Worm (Caenorhabditis elegans) whole organism, young adult: ENCODE results near the gene ints-7.

ENCODE experiments used
- B0261.1 ChIP-seq: sonication (generic microtip); optimal IDR thresholded peaks from 2 replicates; lab custom pipeline; 2016; ENCODE audit warnings: mild to moderate bottlenecking, missing genetic modification characterization, moderate library complexity, missing compliant biosample characterization
- F22D6.2 ChIP-seq: sonication (generic microtip); optimal IDR thresholded peaks from 2 replicates; lab custom pipeline; 2016; ENCODE audit warnings: mild to moderate bottlenecking, missing genetic modification characterization, missing compliant biosample characterization
- F33H1.4 ChIP-seq: fragments of 200-800 bp; sonication (Bioruptor generic); IDR thresholded peaks from 2 replicates; pipeline ENCODE4 v1.3.6; 2022; ENCODE audit warnings: missing genetic modification reagents, missing genetic modification characterization, missing compliant biosample characterization
- F49E8.2 ChIP-seq: sonication (generic microtip); optimal IDR thresholded peaks from 3 replicates; lab custom pipeline; 2017; ENCODE audit warnings: missing genetic modification characterization, mild to moderate bottlenecking, missing compliant biosample characterization, antibody characterized with exemption, moderate library complexity; ENCODE audit not compliant: insufficient read depth
- F52B5.7 ChIP-seq: sonication (generic microtip); optimal IDR thresholded peaks from 2 replicates; lab custom pipeline; 2016; ENCODE audit warnings: mild to moderate bottlenecking, missing genetic modification characterization, missing compliant biosample characterization
- F55B11.4 ChIP-seq: sonication (generic microtip); optimal IDR thresholded peaks from 2 replicates; lab custom pipeline; 2016; ENCODE audit warnings: missing compliant biosample characterization, missing genetic modification characterization, borderline replicate concordance; ENCODE audit not compliant: insufficient read depth
- F57A8.1 ChIP-seq: fragments of 200-800 bp; sonication (Bioruptor generic); optimal IDR thresholded peaks from 2 replicates; lab custom pipeline; 2018; ENCODE audit warnings: mild to moderate bottlenecking, missing genetic modification characterization, moderate library complexity, missing compliant biosample characterization
- T26A5.8 ChIP-seq: sonication (generic microtip); optimal IDR thresholded peaks from 2 replicates; lab custom pipeline; 2016; ENCODE audit warnings: missing genetic modification characterization, missing compliant biosample characterization
- Y53G8AR.9 ChIP-seq: fragments of 200-800 bp; sonication (Bioruptor generic); conservative IDR thresholded peaks from 2 replicates; pipeline ENCODE4 v1.3.6; 2022; ENCODE audit warnings: missing genetic modification reagents, missing genetic modification characterization, missing compliant biosample characterization
- Y56A3A.18 ChIP-seq: fragments of 200-800 bp; sonication (Bioruptor generic); IDR thresholded peaks from 2 replicates; pipeline ENCODE4 v1.3.6; 2022; ENCODE audit warnings: missing genetic modification reagents, missing genetic modification characterization, missing compliant biosample characterization
- Y67H2A.10 ChIP-seq: fragments of 200-800 bp; sonication (Bioruptor generic); conservative IDR thresholded peaks from 2 replicates; pipeline ENCODE4 v1.3.6; 2022; ENCODE audit warnings: missing genetic modification reagents, missing genetic modification characterization, missing compliant biosample characterization
- Y95B8A.8 ChIP-seq: fragments of 200-800 bp; sonication (Bioruptor generic); IDR thresholded peaks from 2 replicates; pipeline ENCODE4 v1.3.6; 2022; ENCODE audit warnings: missing genetic modification reagents, missing genetic modification characterization, missing compliant biosample characterization
- akir-1 ChIP-seq: fragments of 200-800 bp; sonication (Bioruptor generic); optimal IDR thresholded peaks from 2 replicates; lab custom pipeline; 2018; ENCODE audit warnings: mild to moderate bottlenecking, missing genetic modification characterization, moderate library complexity, missing compliant biosample characterization
- aptf-2 ChIP-seq: fragments of 200-800 bp; sonication (Bioruptor generic); conservative IDR thresholded peaks from 2 replicates; pipeline ENCODE4 v1.3.6; 2022; ENCODE audit warnings: missing genetic modification reagents, missing genetic modification characterization, missing compliant biosample characterization
- aptf-3 ChIP-seq: fragments of 200-800 bp; sonication (Bioruptor generic); IDR thresholded peaks from 2 replicates; pipeline ENCODE4 v1.3.6; 2022; ENCODE audit warnings: missing genetic modification characterization, missing compliant biosample characterization
- atf-7 ChIP-seq: sonication (generic microtip); optimal IDR thresholded peaks from 2 replicates; lab custom pipeline; 2017; ENCODE audit warnings: mild to moderate bottlenecking, missing genetic modification characterization, missing compliant biosample characterization
- attf-6 ChIP-seq: fragments of 200-800 bp; sonication (Bioruptor generic); IDR thresholded peaks from 2 replicates; pipeline ENCODE4 v1.3.6; 2022; ENCODE audit warnings: missing genetic modification reagents, missing genetic modification characterization, missing compliant biosample characterization
- ccch-3 ChIP-seq: fragments of 200-800 bp; sonication (Bioruptor generic); optimal IDR thresholded peaks from 2 replicates; lab custom pipeline; 2018; ENCODE audit warnings: mild to moderate bottlenecking, missing genetic modification characterization, missing compliant biosample characterization
- cebp-2 ChIP-seq: fragments of 200-800 bp; sonication (Bioruptor generic); IDR thresholded peaks from 2 replicates; pipeline ENCODE4 v1.3.6; 2022; ENCODE audit warnings: missing genetic modification characterization, missing compliant biosample characterization
- ceh-27 ChIP-seq: fragments of 200-800 bp; sonication (Bioruptor generic); optimal IDR thresholded peaks from 2 replicates; lab custom pipeline; 2018; ENCODE audit warnings: mild to moderate bottlenecking, missing genetic modification characterization, moderate library complexity, missing compliant biosample characterization
- ceh-79 ChIP-seq: sonication (generic microtip); optimal IDR thresholded peaks from 2 replicates; lab custom pipeline; 2017; ENCODE audit warnings: mild to moderate bottlenecking, missing genetic modification characterization, missing compliant biosample characterization
- chd-7 ChIP-seq: sonication (generic microtip); optimal IDR thresholded peaks from 2 replicates; lab custom pipeline; 2016; ENCODE audit warnings: mild to moderate bottlenecking, missing genetic modification characterization, moderate library complexity, missing compliant biosample characterization
- die-1 ChIP-seq: sonication (generic microtip); optimal IDR thresholded peaks from 2 replicates; lab custom pipeline; 2016; ENCODE audit warnings: missing genotype, mild to moderate bottlenecking, missing genetic modification characterization, missing compliant biosample characterization
- dpff-1 ChIP-seq: sonication (generic microtip); optimal IDR thresholded peaks from 2 replicates; lab custom pipeline; 2017; ENCODE audit warnings: mild to moderate bottlenecking, missing genetic modification characterization, missing compliant biosample characterization
- egl-18 ChIP-seq: fragments of 200-800 bp; sonication (Bioruptor generic); IDR thresholded peaks from 2 replicates; pipeline ENCODE4 v1.3.6; 2022; ENCODE audit warnings: missing genetic modification reagents, missing genetic modification characterization, missing compliant biosample characterization
- egl-44 ChIP-seq: fragments of 200-800 bp; sonication (Bioruptor generic); IDR thresholded peaks from 2 replicates; pipeline ENCODE4 v1.3.6; 2022; ENCODE audit warnings: missing genetic modification reagents, missing genetic modification characterization, missing compliant biosample characterization
- fkh-3 ChIP-seq: sonication (generic microtip); optimal IDR thresholded peaks from 2 replicates; lab custom pipeline; 2016; ENCODE audit warnings: mild to moderate bottlenecking, missing genetic modification characterization, missing compliant biosample characterization
- hlh-12 ChIP-seq: sonication (generic microtip); optimal IDR thresholded peaks from 2 replicates; lab custom pipeline; 2016; ENCODE audit warnings: missing genetic modification characterization, missing compliant biosample characterization
- hlh-26 ChIP-seq: fragments of 200-800 bp; sonication (Bioruptor generic); conservative IDR thresholded peaks from 2 replicates; pipeline ENCODE4 v1.3.6; 2022; ENCODE audit warnings: missing genetic modification reagents, missing genetic modification characterization, missing compliant biosample characterization
- hmg-20 ChIP-seq: fragments of 200-800 bp; sonication (Bioruptor generic); IDR thresholded peaks from 2 replicates; pipeline ENCODE4 v1.3.6; 2022; ENCODE audit warnings: missing genetic modification reagents, missing genetic modification characterization, missing compliant biosample characterization
- hrde-1 ChIP-seq: sonication (generic microtip); optimal IDR thresholded peaks from 2 replicates; lab custom pipeline; 2016; ENCODE audit warnings: missing genetic modification characterization, mild to moderate bottlenecking, missing compliant biosample characterization, moderate library complexity, missing genotype, missing genetic modification reagents, borderline replicate concordance
- hsf-1 ChIP-seq: fragments of 200-800 bp; sonication (Bioruptor generic); IDR thresholded peaks from 2 replicates; pipeline ENCODE4 v1.3.6; 2022; ENCODE audit warnings: missing genetic modification reagents, missing genetic modification characterization, missing compliant biosample characterization
- lin-35 ChIP-seq, 3 experiments: fragments of 150-350 bp in 2 of 3; sonication (generic microtip) in 1 of 3; optimal IDR thresholded peaks; 2 replicates each; lab custom pipeline; 2014 to 2018; ENCODE audit warnings: missing biosample characterization in 3 of 3, missing genetic modification characterization in 3 of 3, missing genetic modification reagents in 3 of 3
- lin-54 ChIP-seq: fragments of 200-800 bp; sonication (Bioruptor generic); optimal IDR thresholded peaks from 2 replicates; lab custom pipeline; 2018; ENCODE audit warnings: mild to moderate bottlenecking, missing genetic modification characterization, missing compliant biosample characterization
- madf-6 ChIP-seq: fragments of 200-800 bp; sonication (Bioruptor generic); IDR thresholded peaks from 2 replicates; pipeline ENCODE4 v1.3.6; 2022; ENCODE audit warnings: missing genetic modification reagents, missing genetic modification characterization, missing compliant biosample characterization
- mel-28 ChIP-seq: sonication (generic microtip); optimal IDR thresholded peaks from 2 replicates; lab custom pipeline; 2016; ENCODE audit warnings: borderline replicate concordance, mild to moderate bottlenecking, missing genetic modification characterization, missing compliant biosample characterization
- nfya-1 ChIP-seq: sonication (generic microtip); optimal IDR thresholded peaks from 2 replicates; lab custom pipeline; 2017; ENCODE audit warnings: antibody characterized with exemption, missing compliant biosample characterization, missing genetic modification characterization, borderline replicate concordance; ENCODE audit not compliant: insufficient read depth
- nfya-2 ChIP-seq: fragments of 200-800 bp; sonication (Bioruptor generic); IDR thresholded peaks from 2 replicates; pipeline ENCODE4 v1.3.6; 2022; ENCODE audit warnings: missing genetic modification reagents, missing genetic modification characterization, missing compliant biosample characterization
- nhr-27 ChIP-seq: fragments of 200-800 bp; sonication (Bioruptor generic); optimal IDR thresholded peaks from 2 replicates; lab custom pipeline; 2018; ENCODE audit warnings: mild to moderate bottlenecking, missing genetic modification characterization, moderate library complexity, missing compliant biosample characterization
- pbrm-1 ChIP-seq: fragments of 200-800 bp; sonication (Bioruptor generic); IDR thresholded peaks from 2 replicates; pipeline ENCODE4 v1.3.6; 2022; ENCODE audit warnings: missing genetic modification reagents, missing genetic modification characterization, missing compliant biosample characterization
- sea-2 ChIP-seq: fragments of 200-800 bp; sonication (Bioruptor generic); IDR thresholded peaks from 2 replicates; pipeline ENCODE4 v1.3.6; 2022; ENCODE audit warnings: missing genetic modification characterization, missing compliant biosample characterization
- snpc-3.4 ChIP-seq: sonication (generic microtip); optimal IDR thresholded peaks from 2 replicates; lab custom pipeline; 2017; ENCODE audit warnings: missing genetic modification characterization, mild to moderate bottlenecking, missing compliant biosample characterization, antibody characterized with exemption, moderate library complexity, missing genotype, missing genetic modification reagents
- tbx-9 ChIP-seq: sonication (generic microtip); optimal IDR thresholded peaks from 2 replicates; lab custom pipeline; 2016; ENCODE audit warnings: borderline replicate concordance, missing genetic modification characterization, inconsistent platforms, missing compliant biosample characterization
- xnd-1 ChIP-seq: sonication (generic microtip); optimal IDR thresholded peaks from 2 replicates; lab custom pipeline; 2016; ENCODE audit warnings: missing genotype, missing genetic modification reagents, missing genetic modification characterization, missing compliant biosample characterization
- ztf-18 ChIP-seq: sonication (generic microtip); optimal IDR thresholded peaks from 2 replicates; lab custom pipeline; 2016; ENCODE audit warnings: missing genotype, mild to moderate bottlenecking, missing genetic modification characterization, missing compliant biosample characterization
- ztf-25 ChIP-seq: fragments of 200-800 bp; sonication (Bioruptor generic); IDR thresholded peaks from 2 replicates; pipeline ENCODE4 v1.3.6; 2022; ENCODE audit warnings: missing genetic modification reagents, missing genetic modification characterization, missing compliant biosample characterization
- ztf-3 ChIP-seq: fragments of 200-800 bp; sonication (Bioruptor generic); optimal IDR thresholded peaks from 2 replicates; lab custom pipeline; 2018; ENCODE audit warnings: mild to moderate bottlenecking, missing genetic modification characterization, missing compliant biosample characterization

ints-7 gene

ce11 chrII:11545299-11545951 is 37.2 kb upstream of the ints-7 start, which contains the start of gene dnj-13 (continued):
- TF ChIP-seq snpc-3.4 (peak; percentile 74), aptf-2 (GFP tag; lab: Robert Waterston, UW) (peak; percentile 73), lin-54 (peak; percentile 93), cebp-2 (GFP tag; lab: Robert Waterston, UW) (peak; percentile 92), sea-2 (peak; percentile 88), Y95B8A.8 (peak; percentile 95), F49E8.2 (tag; lab: Kevin White, UChicago) (peak; percentile 78), F57A8.1 (GFP tag; lab: Kevin White, UChicago) (peak; percentile 5), F22D6.2 (peak; percentile 81), xnd-1 (no peak), ztf-18 (peak; percentile 60), chd-7 (peak; percentile 98), aptf-3 (GFP tag; lab: Robert Waterston, UW) (peak; percentile 89; the same call in 1 of the 2 replicates), B0261.1 (peak; percentile 39), hrde-1 (peak; percentile 14), attf-6 (peak; percentile 84), pbrm-1 (GFP tag; lab: Robert Waterston, UW) (peak; percentile 98), fkh-3 (tag; lab: Kevin White, UChicago) (peak; percentile 76), nhr-27 (tag; lab: Kevin White, UChicago) (peak; percentile 93), T26A5.8 (tag; lab: Kevin White, UChicago) (peak; percentile 55), F55B11.4 (tag; lab: Kevin White, UChicago) (no peak), Y56A3A.18 (peak; percentile 82), madf-6 (GFP tag; lab: Robert Waterston, UW) (peak; percentile 94), Y53G8AR.9 (GFP tag; lab: Robert Waterston, UW) (peak; percentile 98), mel-28 (peak; percentile 60), atf-7 (tag; lab: Kevin White, UChicago) (peak; percentile 96), ztf-3 (GFP tag; lab: Kevin White, UChicago) (peak; percentile 84), ceh-27 (GFP tag; lab: Kevin White, UChicago) (peak; percentile 97), lin-35 (GFP tag; optimal IDR thresholded peaks at IDR 0.05; lab: Kevin White, UChicago) (peak in 2 of 3 experiments; percentile 18 to 82), ceh-79 (tag; lab: Kevin White, UChicago) (peak; percentile 98), hlh-26 (GFP tag; lab: Robert Waterston, UW) (no peak), akir-1 (peak; percentile 89), ztf-25 (GFP tag; lab: Robert Waterston, UW) (peak; percentile 85; the same call in 1 of the 2 replicates), tbx-9 (tag; lab: Kevin White, UChicago) (peak; percentile 87), hmg-20 (GFP tag; lab: Robert Waterston, UW) (peak; percentile 84), F52B5.7 (tag; lab: Kevin White, UChicago) (peak; percentile 95), dpff-1 (tag; lab: Kevin White, UChicago) (peak; percentile 58), hlh-12 (no peak), Y67H2A.10 (GFP tag; lab: Robert Waterston, UW) (peak; percentile 95), hsf-1 (GFP tag; lab: Robert Waterston, UW) (peak; percentile 100), die-1 (tag; lab: Kevin White, UChicago) (peak; percentile 52), ccch-3 (no peak), F33H1.4 (peak; percentile 83), nfya-2 (no peak), nfya-1 (no peak), egl-18 (peak; percentile 92), egl-44 (GFP tag; lab: Robert Waterston, UW) (peak; percentile 89)
